Fruit fly (Drosophila melanogaster) whole organism, wandering third instar larva: ENCODE results near the gene RagA-B.

ENCODE experiments used
- Abd-B ChIP-seq: fragments of >200 bp; optimal IDR thresholded peaks from 2 replicates; lab custom pipeline; 2017; ENCODE audit warnings: missing biosample characterization, missing genetic modification characterization
- CG32264 ChIP-seq: fragments of 200-800 bp; sonication (Bioruptor generic); optimal IDR thresholded peaks from 2 replicates; lab custom pipeline; 2016; ENCODE audit warnings: missing biosample characterization, missing genetic modification characterization
- CG9705 ChIP-seq: fragments of 200-800 bp; sonication (Bioruptor generic); optimal IDR thresholded peaks from 2 replicates; lab custom pipeline; 2018; ENCODE audit warnings: missing biosample characterization, mild to moderate bottlenecking, missing genetic modification characterization
- CrebA ChIP-seq: fragments of 200-800 bp; sonication (Bioruptor generic); optimal IDR thresholded peaks from 2 replicates; lab custom pipeline; 2016; ENCODE audit warnings: missing biosample characterization, mild to moderate bottlenecking, missing genetic modification characterization, borderline replicate concordance
- Dfd ChIP-seq: fragments of >200 bp; optimal IDR thresholded peaks from 2 replicates; lab custom pipeline; 2017; ENCODE audit warnings: missing biosample characterization, missing genetic modification characterization
- Dif ChIP-seq: fragments of 200-275, 200-300 bp; sonication (Bioruptor generic); optimal IDR thresholded peaks from 2 replicates; lab custom pipeline; 2018; ENCODE audit warnings: missing biosample characterization, missing genetic modification characterization; ENCODE audit not compliant: partially characterized antibody
- GATAd ChIP-seq: sonication (Bioruptor generic); optimal IDR thresholded peaks from 2 replicates; lab custom pipeline; 2016; ENCODE audit warnings: missing biosample characterization, missing genetic modification characterization
- HLH106 ChIP-seq: fragments of 200-800 bp; optimal IDR thresholded peaks from 3 replicates; lab custom pipeline; 2019; ENCODE audit warnings: missing biosample characterization, mild to moderate bottlenecking, missing genetic modification characterization, moderate library complexity
- Hnf4 ChIP-seq: fragments of 200-800 bp; sonication (Bioruptor generic); optimal IDR thresholded peaks from 2 replicates; lab custom pipeline; 2016; ENCODE audit warnings: missing biosample characterization, mild to moderate bottlenecking, missing genetic modification characterization
- Hr78 ChIP-seq: fragments of >200 bp; optimal IDR thresholded peaks from 2 replicates; lab custom pipeline; 2017; ENCODE audit warnings: missing biosample characterization, missing genetic modification characterization
- Hr83 ChIP-seq: fragments of 200-300 bp; sonication (Bioruptor generic); optimal IDR thresholded peaks from 2 replicates; lab custom pipeline; 2016; ENCODE audit warnings: missing biosample characterization, mild to moderate bottlenecking, missing genetic modification characterization, moderate library complexity; ENCODE audit not compliant: poor library complexity, severe bottlenecking
- Jra ChIP-seq: sonication (Bioruptor generic); optimal IDR thresholded peaks from 2 replicates; lab custom pipeline; 2016; ENCODE audit warnings: missing biosample characterization, missing genetic modification characterization
- Mio ChIP-seq: sonication (Bioruptor generic); optimal IDR thresholded peaks from 2 replicates; lab custom pipeline; 2016; ENCODE audit warnings: missing biosample characterization, missing genetic modification characterization
- Myc ChIP-seq: fragments of >200 bp; optimal IDR thresholded peaks from 2 replicates; lab custom pipeline; 2017
- N ChIP-seq: fragments of >200 bp; optimal IDR thresholded peaks from 2 replicates; lab custom pipeline; 2018; ENCODE audit warnings: missing biosample characterization, missing external identifiers, missing genetic modification characterization
- OdsH ChIP-seq: fragments of 200-800 bp; sonication (Bioruptor generic); optimal IDR thresholded peaks from 2 replicates; lab custom pipeline; 2016; ENCODE audit warnings: missing biosample characterization, mild to moderate bottlenecking, missing genetic modification characterization
- Rel ChIP-seq, 2 experiments: fragments of 200-800 bp; sonication (Bioruptor generic) in 1 of 2; optimal IDR thresholded peaks; 2 replicates in 1 of 2; 3 replicates in 1 of 2; lab custom pipeline; 2016 to 2019; ENCODE audit warnings: mild to moderate bottlenecking in 2 of 2, missing biosample characterization in 2 of 2, missing genetic modification characterization in 2 of 2, moderate library complexity in 1 of 2
- Sp1 ChIP-seq: fragments of 200-800 bp; sonication (Bioruptor generic); optimal IDR thresholded peaks from 3 replicates; lab custom pipeline; 2019; ENCODE audit warnings: missing biosample characterization, mild to moderate bottlenecking, missing genetic modification characterization, moderate library complexity
- Vsx2 ChIP-seq: fragments of 200-300, 225-300 bp; sonication (Bioruptor generic); optimal IDR thresholded peaks from 2 replicates; lab custom pipeline; 2018; ENCODE audit warnings: missing biosample characterization, missing genetic modification characterization; ENCODE audit not compliant: partially characterized antibody
- br ChIP-seq: fragments of 200-800 bp; sonication (Bioruptor generic); optimal IDR thresholded peaks from 2 replicates; lab custom pipeline; 2016; ENCODE audit warnings: missing biosample characterization, missing genetic modification characterization
- brk ChIP-seq: fragments of 200-800 bp; sonication (Bioruptor generic); optimal IDR thresholded peaks from 2 replicates; lab custom pipeline; 2016; ENCODE audit warnings: missing biosample characterization, mild to moderate bottlenecking, missing genetic modification characterization
- dl ChIP-seq, 2 experiments: fragments of 175-275, 200-275 bp in 1 of 2; fragments of 200-275 bp in 1 of 2; sonication (Bioruptor generic); optimal IDR thresholded peaks; lab custom pipeline; 2018; ENCODE audit warnings: mild to moderate bottlenecking in 2 of 2, missing biosample characterization in 2 of 2, missing genetic modification characterization in 2 of 2, moderate library complexity in 2 of 2; ENCODE audit not compliant: partially characterized antibody in 2 of 2, insufficient read depth in 1 of 2
- dmrt93B ChIP-seq: fragments of 200-800 bp; sonication (Bioruptor generic); optimal IDR thresholded peaks from 2 replicates; lab custom pipeline; 2018; ENCODE audit warnings: missing biosample characterization, mild to moderate bottlenecking, missing genetic modification characterization
- dsf ChIP-seq: sonication (Bioruptor generic); optimal IDR thresholded peaks from 2 replicates; lab custom pipeline; 2016; ENCODE audit warnings: missing biosample characterization, missing genetic modification characterization, borderline replicate concordance
- ey ChIP-seq: fragments of 200-800 bp; sonication (Bioruptor generic); optimal IDR thresholded peaks from 2 replicates; lab custom pipeline; 2016; ENCODE audit warnings: missing biosample characterization, missing genetic modification characterization
- foxo ChIP-seq, 2 experiments: fragments of 200-800 bp; sonication (Bioruptor generic); optimal IDR thresholded peaks; 2 replicates in 1 of 2; 3 replicates in 1 of 2; lab custom pipeline; 2016 to 2017; ENCODE audit warnings: missing biosample characterization in 2 of 2, missing genetic modification characterization in 2 of 2
- fru ChIP-seq: fragments of 200-800 bp; sonication (Bioruptor generic); optimal IDR thresholded peaks from 3 replicates; lab custom pipeline; 2016; ENCODE audit warnings: missing biosample characterization, mild to moderate bottlenecking, missing genetic modification characterization
- h ChIP-seq: fragments of 200-800 bp; sonication (Bioruptor generic); optimal IDR thresholded peaks from 3 replicates; lab custom pipeline; 2016; ENCODE audit warnings: missing biosample characterization, mild to moderate bottlenecking, missing genetic modification characterization
- jim ChIP-seq: fragments of 175-275, 200-325 bp; sonication (Bioruptor generic); optimal IDR thresholded peaks from 2 replicates; lab custom pipeline; 2016; ENCODE audit warnings: missing biosample characterization, mild to moderate bottlenecking, missing genetic modification characterization
- lola ChIP-seq: fragments of >200 bp; optimal IDR thresholded peaks from 2 replicates; lab custom pipeline; 2017; ENCODE audit warnings: missing biosample characterization, missing genetic modification characterization
- pan ChIP-seq: fragments of >200 bp; optimal IDR thresholded peaks from 2 replicates; lab custom pipeline; 2017
- psq ChIP-seq: fragments of 200-800 bp; sonication (Bioruptor generic); optimal IDR thresholded peaks from 3 replicates; lab custom pipeline; 2017; ENCODE audit warnings: missing biosample characterization, mild to moderate bottlenecking, missing genetic modification characterization, moderate library complexity
- rgr ChIP-seq: fragments of 200-800 bp; sonication (Bioruptor generic); optimal IDR thresholded peaks from 3 replicates; lab custom pipeline; 2016; ENCODE audit warnings: missing biosample characterization, mild to moderate bottlenecking, missing genetic modification characterization
- sage ChIP-seq: fragments of 200-800 bp; sonication (Bioruptor generic); optimal IDR thresholded peaks from 2 replicates; lab custom pipeline; 2016; ENCODE audit warnings: missing biosample characterization, mild to moderate bottlenecking, missing genetic modification characterization
- sv ChIP-seq: fragments of 200-800 bp; sonication (Bioruptor generic); optimal IDR thresholded peaks from 3 replicates; lab custom pipeline; 2016; ENCODE audit warnings: missing biosample characterization, missing genetic modification characterization
- tai ChIP-seq: sonication (Bioruptor generic); optimal IDR thresholded peaks from 2 replicates; lab custom pipeline; 2016; ENCODE audit warnings: missing biosample characterization, missing genetic modification characterization
- usp ChIP-seq: fragments of >200 bp; optimal IDR thresholded peaks from 2 replicates; lab custom pipeline; 2017; ENCODE audit warnings: missing biosample characterization, missing genetic modification characterization
- woc ChIP-seq: sonication (Bioruptor generic); optimal IDR thresholded peaks from 2 replicates; lab custom pipeline; 2016; ENCODE audit warnings: missing biosample characterization, mild to moderate bottlenecking, missing genetic modification characterization

The RagA-B gene

dm6 chr3R:8947757-8948428 is 36.2 kb downstream of the RagA-B start:
- TF ChIP-seq h (no peak), sv (no peak), psq (GFP tag; lab: Kevin White, UChicago) (no peak), foxo (GFP tag; optimal IDR thresholded peaks at IDR 0.05; lab: Kevin White, UChicago) (no peak), Vsx2 (GFP tag; lab: Kevin White, UChicago) (no peak), Dif (no peak)

- TF ChIP-seq Jra (no peak), foxo (GFP tag; optimal IDR thresholded peaks at IDR 0.05; lab: Kevin White, UChicago) (no peak), usp (no peak), psq (GFP tag; lab: Kevin White, UChicago) (no peak), ey (GFP tag; lab: Kevin White, UChicago) (no peak), CG9705 (GFP tag; lab: Kevin White, UChicago) (no peak), Vsx2 (GFP tag; lab: Kevin White, UChicago) (no peak), Myc (lab: Kevin White, UChicago) (no peak), CrebA (GFP tag; lab: Kevin White, UChicago) (no peak), Hr83 (GFP tag; lab: Kevin White, UChicago) (no peak), HLH106 (no peak), OdsH (no peak), Hr78 (GFP tag; lab: Kevin White, UChicago) (no peak), jim (GFP tag; lab: Kevin White, UChicago) (no peak), Dfd (GFP tag; lab: Kevin White, UChicago) (no peak), br (GFP tag; lab: Kevin White, UChicago) (no peak), Dif (no peak), Sp1 (no peak), tai (GFP tag; lab: Kevin White, UChicago) (no peak), woc (GFP tag; lab: Kevin White, UChicago) (no peak)
Measured at dm6 chr3R:8946429-8946828, 37.7 kb downstream of the RagA-B start.

- TF ChIP-seq fru (GFP tag; lab: Kevin White, UChicago): peak; percentile 86
- TF ChIP-seq woc (GFP tag; lab: Kevin White, UChicago): peak; percentile 71
- TF ChIP-seq foxo (GFP tag; optimal IDR thresholded peaks at IDR 0.05; lab: Kevin White, UChicago): peak in 1 of 2 experiments; percentile 86
- TF ChIP-seq Hr78 (GFP tag; lab: Kevin White, UChicago): no peak
- TF ChIP-seq Abd-B (GFP tag; lab: Kevin White, UChicago): no peak
- TF ChIP-seq GATAd (GFP tag; lab: Kevin White, UChicago): no peak
- no peak for TF ChIP-seq Hr83 (GFP tag; lab: Kevin White, UChicago)
- peak; percentile 51 for TF ChIP-seq tai (GFP tag; lab: Kevin White, UChicago)
- TF ChIP-seq rgr: peak; percentile 83
- peak; percentile 57 for TF ChIP-seq brk (GFP tag; lab: Kevin White, UChicago)
- TF ChIP-seq dl (GFP tag; optimal IDR thresholded peaks at IDR 0.05; lab: Kevin White, UChicago; ENCODE audit: insufficient read depth in 1 of 2, partially characterized antibody in 2 of 2): no peak
- no peak for TF ChIP-seq Dfd (GFP tag; lab: Kevin White, UChicago)
- TF ChIP-seq CG32264 (GFP tag; lab: Kevin White, UChicago): no peak
- TF ChIP-seq HLH106: peak; percentile 84
- no peak for TF ChIP-seq dsf (GFP tag; lab: Kevin White, UChicago)
- TF ChIP-seq Hnf4: peak; percentile 39
- no peak for TF ChIP-seq Mio (GFP tag; lab: Kevin White, UChicago)
- TF ChIP-seq jim (GFP tag; lab: Kevin White, UChicago): no peak
- TF ChIP-seq CG9705 (GFP tag; lab: Kevin White, UChicago): peak; percentile 51
- peak; percentile 58 for TF ChIP-seq dmrt93B
- no peak for TF ChIP-seq Vsx2 (GFP tag; lab: Kevin White, UChicago)
- TF ChIP-seq ey (GFP tag; lab: Kevin White, UChicago): peak; percentile 65
- no peak for TF ChIP-seq Myc (lab: Kevin White, UChicago)
- TF ChIP-seq pan (lab: Kevin White, UChicago): no peak
- TF ChIP-seq br (GFP tag; lab: Kevin White, UChicago): peak; percentile 70
- peak; percentile 83 for TF ChIP-seq psq (GFP tag; lab: Kevin White, UChicago)
- peak; percentile 81 for TF ChIP-seq h
- peak; percentile 55 for TF ChIP-seq sv
- TF ChIP-seq usp: no peak
- TF ChIP-seq Dif: no peak
- no peak for TF ChIP-seq Jra
- TF ChIP-seq CrebA (GFP tag; lab: Kevin White, UChicago): no peak
- TF ChIP-seq OdsH: peak; percentile 86
- no peak for TF ChIP-seq N (GFP tag; lab: Kevin White, UChicago)
- TF ChIP-seq lola (GFP tag; lab: Kevin White, UChicago): no peak
- peak; percentile 45 for TF ChIP-seq Rel (GFP tag; optimal IDR thresholded peaks at IDR 0.05; lab: Kevin White, UChicago)
- TF ChIP-seq Rel (tag; optimal IDR thresholded peaks at IDR 0.05; lab: Kevin White, UChicago): peak; percentile 18
- peak; percentile 60 for TF ChIP-seq sage (GFP tag; lab: Kevin White, UChicago)
- TF ChIP-seq Sp1: peak; percentile 88
Measured at dm6 chr3R:8945502-8946324, 38.4 kb downstream of the RagA-B start.
